Fruit fly (Drosophila melanogaster) whole organism, embryonic: Measurements from ENCODE around the gene CG33181.

Source experiments
- Atf6 ChIP-seq: fragments of 200-800 bp; sonication (Bioruptor generic); IDR thresholded peaks from 2 replicates; pipeline ENCODE4 v1.3.6; 2022; ENCODE audit warnings: missing biosample characterization, missing genetic modification characterization
- CG10147 ChIP-seq: fragments of 200-800 bp; sonication (Bioruptor generic); optimal IDR thresholded peaks from 2 replicates; lab custom pipeline; 2019; ENCODE audit warnings: missing biosample characterization, mild to moderate bottlenecking, missing genetic modification characterization, moderate library complexity
- CG1024 ChIP-seq: fragments of 200-800 bp; sonication (Bioruptor generic); IDR thresholded peaks from 2 replicates; pipeline ENCODE4 v1.3.6; 2022; ENCODE audit warnings: missing biosample characterization, missing genetic modification characterization
- CG10543 ChIP-seq: fragments of 200-800 bp; sonication (Bioruptor generic); optimal IDR thresholded peaks from 3 replicates; lab custom pipeline; 2017; ENCODE audit warnings: missing biosample characterization, mild to moderate bottlenecking, missing genetic modification characterization, moderate library complexity
- CG11247 ChIP-seq: fragments of 200-800 bp; sonication (Bioruptor generic); IDR thresholded peaks from 2 replicates; pipeline ENCODE4 v1.3.6; 2022; ENCODE audit warnings: missing biosample characterization, missing genetic modification characterization
- CG11696 ChIP-seq: fragments of 200-800 bp; sonication (Bioruptor generic); IDR thresholded peaks from 2 replicates; pipeline ENCODE4 v1.3.6; 2022; ENCODE audit warnings: missing biosample characterization, missing genetic modification characterization
- CG13287 ChIP-seq: fragments of 200-800 bp; sonication (Bioruptor generic); IDR thresholded peaks from 2 replicates; pipeline ENCODE4 v1.3.6; 2022; ENCODE audit warnings: missing biosample characterization, missing genetic modification characterization; ENCODE audit not compliant: partially characterized antibody
- CG15011 ChIP-seq: fragments of 200-800 bp; sonication (Bioruptor generic); optimal IDR thresholded peaks from 3 replicates; lab custom pipeline; 2018; ENCODE audit warnings: missing biosample characterization, mild to moderate bottlenecking, missing genetic modification characterization
- CG16813 ChIP-seq: fragments of 200-800 bp; sonication (Bioruptor generic); IDR thresholded peaks from 3 replicates; pipeline ENCODE4 v1.3.6; 2022; ENCODE audit warnings: missing biosample characterization, missing genetic modification characterization; ENCODE audit not compliant: partially characterized antibody
- CG16815 ChIP-seq: fragments of 200-800 bp; sonication (Bioruptor generic); optimal IDR thresholded peaks from 3 replicates; lab custom pipeline; 2017; ENCODE audit warnings: missing biosample characterization, mild to moderate bottlenecking, missing genetic modification characterization
- CG17385 ChIP-seq: fragments of 200-800 bp; sonication (Bioruptor generic); optimal IDR thresholded peaks from 3 replicates; lab custom pipeline; 2018; ENCODE audit warnings: missing biosample characterization, mild to moderate bottlenecking, missing genetic modification characterization
- CG17568 ChIP-seq: fragments of 200-800 bp; sonication (Bioruptor generic); optimal IDR thresholded peaks from 2 replicates; lab custom pipeline; 2018; ENCODE audit warnings: missing biosample characterization, mild to moderate bottlenecking, missing genetic modification characterization, moderate library complexity
- CG17829 ChIP-seq: fragments of 200-800 bp; optimal IDR thresholded peaks from 2 replicates; lab custom pipeline; 2019; ENCODE audit warnings: missing biosample characterization, mild to moderate bottlenecking, missing genetic modification characterization, moderate library complexity
- CG17912 ChIP-seq: fragments of 200-800 bp; sonication (Bioruptor generic); optimal IDR thresholded peaks from 2 replicates; lab custom pipeline; 2018; ENCODE audit warnings: missing biosample characterization, mild to moderate bottlenecking, missing genetic modification characterization
- CG1832 ChIP-seq: fragments of 200-800 bp; sonication (Bioruptor generic); optimal IDR thresholded peaks from 2 replicates; lab custom pipeline; 2017; ENCODE audit warnings: missing biosample characterization, mild to moderate bottlenecking, missing genetic modification characterization, inconsistent platforms
- CG18619 ChIP-seq: fragments of 200-800 bp; sonication (Bioruptor generic); optimal IDR thresholded peaks from 3 replicates; lab custom pipeline; 2017; ENCODE audit warnings: missing biosample characterization, mild to moderate bottlenecking, missing genetic modification characterization
- CG18764 ChIP-seq: fragments of 200-800 bp; sonication (Bioruptor generic); optimal IDR thresholded peaks from 3 replicates; lab custom pipeline; 2016; ENCODE audit warnings: missing biosample characterization, missing genetic modification characterization
- CG2202 ChIP-seq: fragments of 200-800 bp; sonication (Bioruptor generic); optimal IDR thresholded peaks from 2 replicates; lab custom pipeline; 2018; ENCODE audit warnings: missing biosample characterization, mild to moderate bottlenecking, missing genetic modification characterization
- CG2712 ChIP-seq: fragments of 200-800 bp; optimal IDR thresholded peaks from 3 replicates; lab custom pipeline; 2019; ENCODE audit warnings: missing biosample characterization, mild to moderate bottlenecking, missing genetic modification characterization, moderate library complexity
- CG33213 ChIP-seq: fragments of 200-800 bp; sonication (Bioruptor generic); optimal IDR thresholded peaks from 3 replicates; lab custom pipeline; 2016; ENCODE audit warnings: missing biosample characterization, missing genetic modification characterization
- CG42726 ChIP-seq: fragments of 200-800 bp; sonication (Bioruptor generic); IDR thresholded peaks from 2 replicates; pipeline ENCODE4 v1.3.6; 2022; ENCODE audit warnings: missing biosample characterization, missing genetic modification characterization; ENCODE audit not compliant: partially characterized antibody
- CG4404 ChIP-seq: fragments of 200-800 bp; sonication (Bioruptor generic); IDR thresholded peaks from 2 replicates; pipeline ENCODE4 v1.3.6; 2022; ENCODE audit warnings: missing biosample characterization, missing genetic modification characterization
- CG4707 ChIP-seq: fragments of 200-800 bp; sonication (Bioruptor generic); optimal IDR thresholded peaks from 2 replicates; lab custom pipeline; 2018; ENCODE audit warnings: missing biosample characterization, mild to moderate bottlenecking, missing genetic modification characterization, moderate library complexity
- CG4730 ChIP-seq: fragments of 200-800 bp; sonication (Bioruptor generic); IDR thresholded peaks from 2 replicates; pipeline ENCODE4 v1.3.6; 2022; ENCODE audit warnings: missing biosample characterization, missing genetic modification characterization
- CG6254 ChIP-seq: fragments of 200-800 bp; sonication (Bioruptor generic); optimal IDR thresholded peaks from 3 replicates; lab custom pipeline; 2017; ENCODE audit warnings: mild to moderate bottlenecking, missing biosample characterization, missing genetic modification reagents, missing genetic modification characterization
- CG8478 ChIP-seq: fragments of >200 bp; optimal IDR thresholded peaks from 2 replicates; lab custom pipeline; 2018
- CG8765 ChIP-seq: fragments of 200-800 bp; sonication (Bioruptor generic); IDR thresholded peaks from 2 replicates; pipeline ENCODE4 v1.3.6; 2022; ENCODE audit warnings: missing biosample characterization, missing genetic modification characterization
- CG8944 ChIP-seq: fragments of 200-800 bp; sonication (Bioruptor generic); optimal IDR thresholded peaks from 3 replicates; lab custom pipeline; 2016; ENCODE audit warnings: missing biosample characterization, missing genetic modification characterization
- Chrac-16 ChIP-seq: fragments of 200-800 bp; sonication (Bioruptor generic); optimal IDR thresholded peaks from 3 replicates; lab custom pipeline; 2016; ENCODE audit warnings: missing biosample characterization, missing genetic modification characterization
- CoRest ChIP-seq: fragments of 200-800 bp; sonication (Bioruptor generic); optimal IDR thresholded peaks from 3 replicates; lab custom pipeline; 2018; ENCODE audit warnings: missing biosample characterization, mild to moderate bottlenecking, missing genetic modification characterization, moderate library complexity
- Deaf1 ChIP-seq: fragments of 200-800 bp; optimal IDR thresholded peaks from 3 replicates; lab custom pipeline; 2019; ENCODE audit warnings: missing biosample characterization, mild to moderate bottlenecking, missing genetic modification characterization, moderate library complexity
- Kr ChIP-seq: fragments of 200-800 bp; sonication (Bioruptor generic); optimal IDR thresholded peaks from 2 replicates; lab custom pipeline; 2017; ENCODE audit warnings: missing biosample characterization, mild to moderate bottlenecking, missing genetic modification characterization
- NFAT ChIP-seq: fragments of 200-800 bp; sonication (Bioruptor generic); IDR thresholded peaks from 2 replicates; pipeline ENCODE4 v1.3.6; 2022; ENCODE audit warnings: missing biosample characterization, missing genetic modification characterization
- NK7.1 ChIP-seq: fragments of 200-800 bp; sonication (Bioruptor generic); optimal IDR thresholded peaks from 3 replicates; lab custom pipeline; 2016; ENCODE audit warnings: missing biosample characterization, missing genetic modification characterization
- Sin3A ChIP-seq: fragments of >200 bp; optimal IDR thresholded peaks from 2 replicates; lab custom pipeline; 2018
- Sry-β ChIP-seq: fragments of 200-800 bp; sonication (Bioruptor generic); optimal IDR thresholded peaks from 2 replicates; lab custom pipeline; 2018; ENCODE audit warnings: missing biosample characterization, mild to moderate bottlenecking, missing genetic modification characterization, moderate library complexity
- Tbp ChIP-seq: fragments of >200 bp; optimal IDR thresholded peaks from 2 replicates; lab custom pipeline; 2018; ENCODE audit warnings: missing biosample characterization, missing genetic modification characterization
- br ChIP-seq: fragments of >200 bp; optimal IDR thresholded peaks from 2 replicates; lab custom pipeline; 2017
- chif ChIP-seq, 2 experiments: fragments of 200-800 bp; sonication (Bioruptor generic); optimal IDR thresholded peaks; 3 replicates each; lab custom pipeline; 2016; ENCODE audit warnings: missing biosample characterization in 2 of 2, missing genetic modification characterization in 2 of 2
- dan ChIP-seq: fragments of 200-800 bp; sonication (Bioruptor generic); IDR thresholded peaks from 2 replicates; pipeline ENCODE4 v1.3.6; 2022; ENCODE audit warnings: missing biosample characterization, missing genetic modification characterization
- ewg ChIP-seq: fragments of 200-800 bp; sonication (Bioruptor generic); optimal IDR thresholded peaks from 3 replicates; lab custom pipeline; 2017; ENCODE audit warnings: mild to moderate bottlenecking, missing biosample characterization, missing genetic modification reagents, missing genetic modification characterization
- exex ChIP-seq: fragments of 200-800 bp; sonication (Bioruptor generic); optimal IDR thresholded peaks from 4 replicates; lab custom pipeline; 2018; ENCODE audit warnings: missing biosample characterization, mild to moderate bottlenecking, missing genetic modification characterization, moderate library complexity
- ind ChIP-seq: fragments of 200-800 bp; sonication (Bioruptor generic); optimal IDR thresholded peaks from 3 replicates; lab custom pipeline; 2016; ENCODE audit warnings: missing biosample characterization, missing genetic modification characterization
- jumu ChIP-seq: fragments of 200-800 bp; sonication (Bioruptor generic); optimal IDR thresholded peaks from 3 replicates; lab custom pipeline; 2016; ENCODE audit warnings: missing biosample characterization, missing genetic modification characterization
- lilli ChIP-seq: fragments of 200-800 bp; sonication (Bioruptor generic); optimal IDR thresholded peaks from 3 replicates; lab custom pipeline; 2016; ENCODE audit warnings: missing biosample characterization, missing genetic modification characterization
- odd ChIP-seq: fragments of 200-800 bp; sonication (Bioruptor generic); optimal IDR thresholded peaks from 2 replicates; lab custom pipeline; 2017; ENCODE audit warnings: missing biosample characterization, mild to moderate bottlenecking, missing genetic modification characterization
- pb ChIP-seq: fragments of 200-800 bp; sonication (Bioruptor generic); optimal IDR thresholded peaks from 3 replicates; lab custom pipeline; 2016; ENCODE audit warnings: missing biosample characterization, missing genetic modification characterization
- pros ChIP-seq: fragments of 200-800 bp; sonication (Bioruptor generic); optimal IDR thresholded peaks from 3 replicates; lab custom pipeline; 2019; ENCODE audit warnings: missing biosample characterization, mild to moderate bottlenecking, missing genetic modification characterization, moderate library complexity
- pzg ChIP-seq: fragments of 200-800 bp; sonication (Bioruptor generic); optimal IDR thresholded peaks from 3 replicates; lab custom pipeline; 2018; ENCODE audit warnings: missing biosample characterization, mild to moderate bottlenecking, missing genetic modification characterization, moderate library complexity
- sna ChIP-seq: fragments of 200-800 bp; sonication (Bioruptor generic); IDR thresholded peaks from 2 replicates; pipeline ENCODE4 v1.3.6; 2022; ENCODE audit warnings: missing biosample characterization, missing genetic modification characterization; ENCODE audit not compliant: partially characterized antibody
- so ChIP-seq: fragments of 200-800 bp; sonication (Bioruptor generic); IDR thresholded peaks from 3 replicates; pipeline ENCODE4 v1.3.6; 2022; ENCODE audit warnings: missing biosample characterization, missing genetic modification characterization
- twi ChIP-seq: fragments of 200-800 bp; optimal IDR thresholded peaks from 2 replicates; lab custom pipeline; 2019; ENCODE audit warnings: missing biosample characterization, mild to moderate bottlenecking, missing genetic modification characterization, moderate library complexity

Gene CG33181

DNA sequence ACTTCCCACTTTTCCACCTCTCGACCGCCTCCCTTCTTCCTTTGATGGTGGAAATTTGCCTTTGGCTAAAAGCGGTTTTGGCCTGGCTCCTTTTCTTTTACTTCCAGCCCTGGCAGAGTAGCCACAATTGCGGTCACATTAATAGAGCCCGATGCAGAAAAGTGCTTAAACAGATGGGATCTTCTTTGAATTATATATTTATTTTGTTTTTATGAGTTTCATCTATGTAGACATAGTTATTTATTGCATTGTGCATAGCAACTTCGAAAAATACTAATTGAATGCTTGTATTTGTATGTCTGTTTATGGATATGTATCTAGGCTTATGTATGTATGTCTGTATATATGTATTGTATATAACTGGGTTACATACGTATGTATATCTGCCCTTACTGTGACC lies 52.8 kb downstream of the CG33181 start (continued):
- TF ChIP-seq Sin3A (lab: Kevin White, UChicago) (no peak), ewg (GFP tag; lab: Kevin White, UChicago) (peak; percentile 4), CG17568 (peak; percentile 64), CG8478 (lab: Kevin White, UChicago) (no peak), Tbp (GFP tag; lab: Kevin White, UChicago) (no peak), CG17912 (GFP tag; lab: Kevin White, UChicago) (no peak), CG4707 (GFP tag; lab: Kevin White, UChicago) (no peak), CG8765 (GFP tag; lab: Robert Waterston, UW) (no peak), CG8944 (no peak), CG42726 (no peak), odd (GFP tag; lab: Kevin White, UChicago) (peak; percentile 48), NK7.1 (GFP tag; lab: Kevin White, UChicago) (no peak), jumu (GFP tag; lab: Kevin White, UChicago) (no peak), CG18619 (GFP tag; lab: Kevin White, UChicago) (peak; percentile 58), twi (no peak), CG6254 (GFP tag; lab: Kevin White, UChicago) (no peak), CG1832 (GFP tag; lab: Kevin White, UChicago) (no peak), CG4404 (GFP tag; lab: Robert Waterston, UW) (0 out of 2 replicates have a peak, but pooled peaks have one; percentile 9), chif (GFP tag; optimal IDR thresholded peaks at IDR 0.05; lab: Kevin White, UChicago) (no peak), CG2712 (tag; lab: Kevin White, UChicago) (peak; percentile 50), CoRest (peak; percentile 61), Deaf1 (tag; lab: Kevin White, UChicago) (peak; percentile 39), exex (tag; lab: Kevin White, UChicago) (peak; percentile 21), Atf6 (GFP tag; lab: Robert Waterston, UW) (peak; percentile 63), CG11247 (GFP tag; lab: Robert Waterston, UW) (peak; percentile 36; the same call in 1 of the 2 replicates), CG15011 (peak; percentile 15), CG4730 (0 out of 2 replicates have a peak, but pooled peaks have one; percentile 21), ind (GFP tag; lab: Kevin White, UChicago) (peak; percentile 41), pb (GFP tag; lab: Kevin White, UChicago) (no peak), CG10147 (GFP tag; lab: Kevin White, UChicago) (peak; percentile 83), CG33213 (GFP tag; lab: Kevin White, UChicago) (no peak), CG11696 (GFP tag; lab: Robert Waterston, UW) (peak; percentile 72), CG17385 (GFP tag; lab: Kevin White, UChicago) (peak; percentile 54), CG1024 (GFP tag; lab: Robert Waterston, UW) (no peak), Chrac-16 (GFP tag; lab: Kevin White, UChicago) (no peak), Sry-β (no peak), CG10543 (GFP tag; lab: Kevin White, UChicago) (peak; percentile 10), so (GFP tag; lab: Robert Waterston, UW) (no peak), Kr (no peak), CG13287 (GFP tag; lab: Robert Waterston, UW) (no peak), CG18764 (no peak), CG16813 (GFP tag; lab: Robert Waterston, UW) (no peak), pros (GFP tag; lab: Kevin White, UChicago) (no peak), CG17829 (tag; lab: Kevin White, UChicago) (no peak), pzg (no peak), CG2202 (no peak), NFAT (GFP tag; lab: Robert Waterston, UW) (no peak), lilli (peak; percentile 50), dan (GFP tag; lab: Robert Waterston, UW) (no peak), CG16815 (GFP tag; lab: Kevin White, UChicago) (peak; percentile 1), sna (GFP tag; lab: Robert Waterston, UW) (no peak), br (lab: Kevin White, UChicago) (no peak)
